Worm (Caenorhabditis elegans) whole organism, midembryonic: ENCODE data around the gene srx-92.

Experiments
- cog-1 ChIP-seq: sonication (generic microtip); optimal IDR thresholded peaks from 2 replicates; lab custom pipeline; 2016; ENCODE audit warnings: missing genetic modification characterization, missing compliant biosample characterization
- flt-1 ChIP-seq: fragments of 200-800 bp; sonication (Bioruptor generic); IDR thresholded peaks from 2 replicates; pipeline ENCODE4 v1.3.6; 2022; ENCODE audit warnings: missing genetic modification characterization, missing compliant biosample characterization
- klf-2 ChIP-seq: fragments of 200-800 bp; sonication (Bioruptor generic); conservative IDR thresholded peaks from 2 replicates; pipeline ENCODE4 v1.3.6; 2022; ENCODE audit warnings: missing genetic modification reagents, missing genetic modification characterization, missing compliant biosample characterization
- med-1 ChIP-seq: sonication (generic microtip); optimal IDR thresholded peaks from 2 replicates; lab custom pipeline; 2017; ENCODE audit warnings: missing genetic modification characterization, mild to moderate bottlenecking, missing compliant biosample characterization, antibody characterized with exemption, missing genetic modification reagents; ENCODE audit not compliant: insufficient read depth
- ztf-29 ChIP-seq: fragments of 200-800 bp; sonication (Bioruptor generic); IDR thresholded peaks from 2 replicates; pipeline ENCODE4 v1.3.6; 2022; ENCODE audit warnings: missing genetic modification reagents, missing genetic modification characterization, missing compliant biosample characterization

- no peak for TF ChIP-seq klf-2
- no peak for TF ChIP-seq med-1 (GFP tag; lab: Kevin White, UChicago)
- no peak for TF ChIP-seq flt-1 (GFP tag; lab: Robert Waterston, UW)
- TF ChIP-seq ztf-29, result no peak
- no peak for TF ChIP-seq cog-1 (tag; lab: Kevin White, UChicago)
These were observed 26.7 kb downstream of the srx-92 start, which contains the start of gene F07G11.3 for ce11 chrV:7298463-7298862.
